ENCODE assay signal across 3 worm cellular contexts in the genomic region with DNA sequence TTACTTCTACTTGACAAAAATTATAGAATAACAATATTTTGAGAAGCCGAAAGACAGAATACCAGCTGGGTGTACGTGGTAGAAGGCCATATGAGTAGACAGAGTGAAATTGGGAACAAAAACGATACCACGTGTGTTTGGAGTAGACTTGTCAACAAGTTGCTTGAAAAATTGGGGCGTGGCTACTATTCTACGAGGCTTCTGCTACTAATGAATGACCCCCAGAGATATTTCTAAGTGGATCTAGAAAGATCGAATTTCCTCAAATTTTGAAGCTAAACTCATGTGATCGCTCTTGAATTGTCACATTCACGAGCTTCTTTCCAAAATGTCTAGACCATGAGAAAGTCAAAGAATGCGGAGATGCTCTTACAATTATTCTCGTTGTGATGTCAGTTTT.
TF ChIP-seq lines count a peak whose summit lies in the region.

No protein-coding gene starts in this region.

TF ChIP-seq in whole organism, L1 larva, 84 proteins besides CTCF, POLR2A, EP300 and RAD21:
- TF ChIP-seq fkh-4 (tag; optimal IDR thresholded peaks at IDR 0.05; lab: Kevin White, UChicago; ENCODE audit: borderline replicate concordance): peak; percentile 21
- TF ChIP-seq hlh-17 (GFP tag; optimal IDR thresholded peaks at IDR 0.05; lab: Kevin White, UChicago; ENCODE audit: borderline replicate concordance): no peak
- peak; percentile 56 for TF ChIP-seq dsc-1 (tag; optimal IDR thresholded peaks at IDR 0.05; lab: Kevin White, UChicago)
- TF ChIP-seq ceh-63 (GFP tag; optimal IDR thresholded peaks at IDR 0.05; lab: Kevin White, UChicago): no peak

TF ChIP-seq in whole organism, L4 larva, 104 proteins besides CTCF, POLR2A, EP300 and RAD21:
- TF ChIP-seq php-3 (GFP tag; IDR thresholded peaks at IDR 0.05; lab: Robert Waterston, UW) (no peak), unc-62 (GFP tag; optimal IDR thresholded peaks at IDR 0.05 in 1 of 2; lab: Kevin White, UChicago) (peak in 1 of 2 experiments; percentile 91), unc-62 (tag; optimal IDR thresholded peaks at IDR 0.05; lab: Kevin White, UChicago) (no peak), dmd-6 (GFP tag; IDR thresholded peaks at IDR 0.05; lab: Robert Waterston, UW) (peak; percentile 32)

TF ChIP-seq in whole organism, young adult, 124 proteins besides CTCF, POLR2A, EP300 and RAD21:
- TF ChIP-seq F22D6.2 (tag; optimal IDR thresholded peaks at IDR 0.05; lab: Kevin White, UChicago): no peak
- no peak for TF ChIP-seq T07F8.4 (tag; optimal IDR thresholded peaks at IDR 0.05; lab: Kevin White, UChicago)
- TF ChIP-seq lsl-1 (GFP tag; optimal IDR thresholded peaks at IDR 0.05; lab: Kevin White, UChicago): no peak
- no peak for TF ChIP-seq hlh-26 (GFP tag; conservative IDR thresholded peaks at IDR 0.05; lab: Robert Waterston, UW)
- peak; percentile 16 for TF ChIP-seq nhr-80 (tag; optimal IDR thresholded peaks at IDR 0.05; lab: Kevin White, UChicago)
- no peak for TF ChIP-seq let-607 (tag; optimal IDR thresholded peaks at IDR 0.05; lab: Kevin White, UChicago)
- TF ChIP-seq mxl-1 (tag; optimal IDR thresholded peaks at IDR 0.05; lab: Kevin White, UChicago): no peak
- no peak for TF ChIP-seq nhr-179 (tag; optimal IDR thresholded peaks at IDR 0.05; lab: Kevin White, UChicago)
- TF ChIP-seq ztf-18 (tag; optimal IDR thresholded peaks at IDR 0.05; lab: Kevin White, UChicago): no peak
- no peak for TF ChIP-seq die-1 (tag; optimal IDR thresholded peaks at IDR 0.05; lab: Kevin White, UChicago)
- no peak for TF ChIP-seq pbrm-1 (GFP tag; IDR thresholded peaks at IDR 0.05; lab: Robert Waterston, UW)
- TF ChIP-seq lag-1 (GFP tag; IDR thresholded peaks at IDR 0.05; lab: Robert Waterston, UW): no peak
- TF ChIP-seq Y53G8AR.9 (GFP tag; conservative IDR thresholded peaks at IDR 0.05; lab: Robert Waterston, UW): 0 out of 2 replicates have a peak, but pooled peaks have one; percentile 15
- no peak for TF ChIP-seq gei-17 (GFP tag; optimal IDR thresholded peaks at IDR 0.05; lab: Kevin White, UChicago)
- TF ChIP-seq him-1 (tag; optimal IDR thresholded peaks at IDR 0.05; lab: Kevin White, UChicago): no peak
